Fruit fly (Drosophila melanogaster): ENCODE results near the gene Dic1.

Gene Dic1

dm6 chr3R:13338030-13338429 is 26.7 kb upstream of the Dic1 start, which contains the start of gene PK2-R1:
Gene PK2-R1 (plus strand): TSS chr3R:13338330.
- TF ChIP-seq Pif1B (GFP tag; optimal IDR thresholded peaks at IDR 0.05) (no peak), CG9948 (tag; optimal IDR thresholded peaks at IDR 0.05) (no peak), Pif1A (GFP tag; optimal IDR thresholded peaks at IDR 0.05) (no peak), CG32121 (GFP tag; IDR thresholded peaks at IDR 0.05) (no peak), Snoo (tag; optimal IDR thresholded peaks at IDR 0.05) (no peak), CG15710 (tag; optimal IDR thresholded peaks at IDR 0.05) (no peak), CG8301 (tag; optimal IDR thresholded peaks at IDR 0.05) (no peak)

DNA sequence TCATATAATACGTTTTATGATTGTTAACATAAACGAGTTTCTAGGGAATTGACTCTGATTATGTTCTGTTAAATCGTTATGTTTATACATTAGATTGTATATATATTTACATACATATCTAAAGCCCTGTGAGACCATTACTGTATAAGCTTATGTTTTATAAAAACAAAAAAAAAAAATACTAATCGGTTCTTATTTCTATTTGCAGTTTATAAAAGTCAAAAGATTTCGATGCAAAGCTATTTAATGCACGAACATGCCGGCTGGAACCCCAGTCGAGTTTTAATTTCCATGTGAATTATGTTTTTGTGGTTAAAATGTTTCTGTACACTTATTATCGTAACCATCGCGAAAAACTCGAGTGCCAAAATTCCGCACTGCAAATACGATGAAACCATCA is 11.4 kb upstream of the Dic1 start, which contains the start of gene mthl12:
TSS of gene mthl12 (plus strand) at position 301 of the 400 bp plus-strand sequence.
- TF ChIP-seq CG34367 (tag; optimal IDR thresholded peaks at IDR 0.05) (no peak), CG14655 (GFP tag; optimal IDR thresholded peaks at IDR 0.05) (no peak), CG8301 (tag; optimal IDR thresholded peaks at IDR 0.05) (no peak), fd96Ca (GFP tag; IDR thresholded peaks at IDR 0.05) (no peak), CG12605 (GFP tag; IDR thresholded peaks at IDR 0.05) (no peak), rn (GFP tag; IDR thresholded peaks at IDR 0.05) (no peak), CG10348 (GFP tag; IDR thresholded peaks at IDR 0.05) (no peak), CG4496 (GFP tag; IDR thresholded peaks at IDR 0.05) (no peak), CG9948 (tag; optimal IDR thresholded peaks at IDR 0.05) (no peak)

DNA sequence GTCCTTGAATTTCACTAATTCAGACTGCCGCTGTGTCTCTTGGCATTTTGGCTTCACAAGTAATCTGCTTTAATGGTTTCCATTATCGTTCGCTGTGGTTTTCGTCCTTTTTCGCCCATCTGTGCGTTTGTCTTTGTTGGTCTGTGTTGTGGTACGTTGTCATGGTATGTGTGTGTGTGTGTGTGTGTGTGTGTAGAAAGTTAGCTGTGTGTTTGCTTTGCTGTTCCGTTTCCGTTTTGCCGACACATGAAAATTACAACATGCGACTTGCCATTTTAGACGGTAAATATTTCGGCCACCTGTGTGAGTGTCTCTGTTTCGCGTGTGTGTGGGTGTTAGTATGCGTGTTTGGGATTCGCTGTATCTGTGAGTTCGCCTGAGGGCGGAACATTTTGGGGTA is 7.8 kb upstream of the Dic1 start:
- TF ChIP-seq Ets98B (GFP tag; IDR thresholded peaks at IDR 0.05) (no peak), CG4496 (GFP tag; IDR thresholded peaks at IDR 0.05) (no peak), Pif1B (GFP tag; optimal IDR thresholded peaks at IDR 0.05) (no peak), Snoo (tag; optimal IDR thresholded peaks at IDR 0.05) (no peak), CG13204 (GFP tag; optimal IDR thresholded peaks at IDR 0.05) (no peak), CG32121 (GFP tag; IDR thresholded peaks at IDR 0.05) (no peak), CG9948 (tag; optimal IDR thresholded peaks at IDR 0.05) (no peak), CG12605 (GFP tag; IDR thresholded peaks at IDR 0.05) (no peak), D1 (tag; optimal IDR thresholded peaks at IDR 0.05) (no peak), CG17806 (tag; optimal IDR thresholded peaks at IDR 0.05) (no peak), rn (GFP tag; IDR thresholded peaks at IDR 0.05) (no peak), EcR (GFP tag; optimal IDR thresholded peaks at IDR 0.05) (no peak), Pif1A (GFP tag; optimal IDR thresholded peaks at IDR 0.05) (no peak), CG10348 (GFP tag; IDR thresholded peaks at IDR 0.05) (no peak)

dm6 chr3R:13360108-13360507 is 4.6 kb upstream of the Dic1 start:
- TF ChIP-seq Pif1B (GFP tag; optimal IDR thresholded peaks at IDR 0.05) (no peak), D1 (tag; optimal IDR thresholded peaks at IDR 0.05) (peak; percentile 18), gl (tag; optimal IDR thresholded peaks at IDR 0.05) (no peak), CG4496 (GFP tag; IDR thresholded peaks at IDR 0.05) (peak; percentile 78), Pif1A (GFP tag; optimal IDR thresholded peaks at IDR 0.05) (peak; percentile 30), CG12605 (GFP tag; IDR thresholded peaks at IDR 0.05) (no peak)

dm6 chr3R:13363347-13363994 is 1.3 kb upstream of the Dic1 start:
- TF ChIP-seq D1 (tag; optimal IDR thresholded peaks at IDR 0.05) (no peak), CG12605 (GFP tag; IDR thresholded peaks at IDR 0.05) (no peak), Snoo (tag; optimal IDR thresholded peaks at IDR 0.05) (no peak), CG8159 (tag; optimal IDR thresholded peaks at IDR 0.05) (no peak), CG15710 (tag; optimal IDR thresholded peaks at IDR 0.05) (no peak), EcR (GFP tag; optimal IDR thresholded peaks at IDR 0.05) (no peak), CG8301 (tag; optimal IDR thresholded peaks at IDR 0.05) (no peak), CG9948 (tag; optimal IDR thresholded peaks at IDR 0.05) (no peak), Pif1A (GFP tag; optimal IDR thresholded peaks at IDR 0.05) (no peak), CG14655 (GFP tag; optimal IDR thresholded peaks at IDR 0.05) (no peak), fd96Ca (GFP tag; IDR thresholded peaks at IDR 0.05) (no peak), CG17806 (tag; optimal IDR thresholded peaks at IDR 0.05) (no peak)

DNA sequence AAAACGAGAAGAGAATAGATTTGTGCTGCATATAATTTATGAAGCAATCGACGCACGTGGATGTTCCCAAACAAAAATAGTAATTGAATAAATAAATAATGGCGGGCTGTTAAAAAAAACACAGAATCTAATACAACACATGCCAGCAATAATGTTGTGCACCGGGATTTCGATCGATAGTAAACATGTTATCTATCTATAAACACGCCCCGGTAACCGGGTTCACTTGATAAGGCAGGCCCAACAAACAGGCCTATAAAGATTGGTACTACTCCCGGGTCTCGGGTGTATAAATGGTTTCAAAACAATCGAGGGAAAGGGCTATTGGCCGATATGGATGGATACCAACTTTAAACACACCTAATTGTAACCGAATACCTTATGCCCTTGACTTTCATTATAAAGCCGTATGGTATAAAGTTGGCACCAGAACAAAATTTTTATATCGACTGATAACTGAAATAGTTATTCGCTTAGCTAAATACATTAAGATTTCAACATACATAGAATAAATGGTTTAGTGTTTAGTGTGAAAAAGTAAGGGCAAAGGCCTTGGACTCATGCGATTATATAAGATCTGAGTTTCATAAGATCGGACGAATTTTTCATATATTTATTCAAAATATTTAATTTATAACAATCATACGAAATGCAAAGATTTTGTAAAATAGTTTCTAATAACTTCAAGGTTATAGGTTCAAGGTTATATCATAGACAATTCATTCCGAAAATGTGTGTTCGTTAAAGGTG is 1.1 kb downstream of the Dic1 start:
- TF ChIP-seq Snoo (tag; optimal IDR thresholded peaks at IDR 0.05) (peak; percentile 24), EcR (GFP tag; optimal IDR thresholded peaks at IDR 0.05) (peak; percentile 11), CG8159 (tag; optimal IDR thresholded peaks at IDR 0.05) (no peak), rn (GFP tag; IDR thresholded peaks at IDR 0.05) (no peak), gl (tag; optimal IDR thresholded peaks at IDR 0.05) (no peak), CG17806 (tag; optimal IDR thresholded peaks at IDR 0.05) (no peak)
